Worm (Caenorhabditis elegans): Measurements from ENCODE around the gene cyp-33D3.

DNA sequence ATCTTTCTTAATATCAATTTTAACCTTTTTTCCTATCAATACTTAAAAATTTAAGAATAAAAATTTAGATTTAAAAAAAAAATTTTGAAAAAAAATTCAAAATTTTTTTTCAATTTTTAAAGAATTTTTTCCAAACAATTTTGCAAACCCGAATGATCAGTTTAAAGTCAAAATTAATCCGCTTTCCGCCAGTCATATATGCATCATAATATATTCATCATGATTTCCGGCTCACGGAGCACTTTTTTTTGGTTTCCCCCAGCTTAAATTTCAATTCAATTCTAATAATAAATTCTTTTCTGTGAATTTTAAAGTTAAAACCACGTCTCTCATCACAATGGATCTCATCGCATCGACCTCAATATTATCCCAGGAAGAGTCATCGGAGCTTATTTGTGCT is 9.5 kb upstream of the cyp-33D3 start, which contains the start of gene nhr-230:
- TF ChIP-seq snpc-3.4 (tag; optimal IDR thresholded peaks at IDR 0.05) (no peak), zfh-2 (GFP tag; conservative IDR thresholded peaks at IDR 0.05) (no peak), lin-40 (tag; optimal IDR thresholded peaks at IDR 0.05) (no peak), nhr-27 (tag; optimal IDR thresholded peaks at IDR 0.05) (no peak), lin-35 (GFP tag; optimal IDR thresholded peaks at IDR 0.05) (no peak), ceh-79 (tag; optimal IDR thresholded peaks at IDR 0.05) (no peak), madf-10 (tag; optimal IDR thresholded peaks at IDR 0.05) (no peak), unc-62 (GFP tag; optimal IDR thresholded peaks at IDR 0.05) (no peak)

Measured in whole organism, young adult.